Worm (Caenorhabditis elegans) whole organism, mixed stage, embryonic: ENCODE results near the gene Y24D9A.7.

Source experiments
- bed-3 ChIP-seq: fragments of 200-800 bp; sonication (Bioruptor generic); optimal IDR thresholded peaks from 3 replicates; lab custom pipeline; 2018; ENCODE audit warnings: mild to moderate bottlenecking, missing genetic modification characterization, moderate library complexity, missing compliant biosample characterization
- blmp-1 ChIP-seq: fragments of 150-350 bp; optimal IDR thresholded peaks from 2 replicates; lab custom pipeline; 2014; ENCODE audit warnings: missing biosample characterization, missing genetic modification characterization
- ceh-39 ChIP-seq: fragments of 150-350 bp; optimal IDR thresholded peaks from 2 replicates; lab custom pipeline; 2014; ENCODE audit warnings: missing biosample characterization, missing genetic modification characterization
- ceh-83 ChIP-seq: fragments of 200-800 bp; sonication (Bioruptor generic); optimal IDR thresholded peaks from 2 replicates; lab custom pipeline; 2018; ENCODE audit warnings: mild to moderate bottlenecking, missing genetic modification characterization, missing compliant biosample characterization
- ces-1 ChIP-seq: fragments of 150-350 bp; optimal IDR thresholded peaks from 2 replicates; lab custom pipeline; 2014; ENCODE audit warnings: missing biosample characterization, missing genetic modification reagents, missing genetic modification characterization
- cnd-1 ChIP-seq: fragments of 200-800 bp; sonication (Bioruptor generic); optimal IDR thresholded peaks from 2 replicates; lab custom pipeline; 2018; ENCODE audit warnings: mild to moderate bottlenecking, missing genetic modification characterization, missing compliant biosample characterization
- elt-3 ChIP-seq: fragments of 150-350 bp; optimal IDR thresholded peaks from 2 replicates; lab custom pipeline; 2014; ENCODE audit warnings: missing biosample characterization, missing genetic modification characterization
- flh-1 ChIP-seq: fragments of 200-800 bp; sonication (Bioruptor generic); optimal IDR thresholded peaks from 2 replicates; lab custom pipeline; 2018; ENCODE audit warnings: mild to moderate bottlenecking, missing genetic modification characterization, moderate library complexity, missing compliant biosample characterization
- ham-2 ChIP-seq: fragments of 200-800 bp; sonication (Bioruptor generic); optimal IDR thresholded peaks from 2 replicates; lab custom pipeline; 2018; ENCODE audit warnings: mild to moderate bottlenecking, missing genetic modification characterization, missing compliant biosample characterization
- hlh-1 ChIP-seq: fragments of 150-350 bp; optimal IDR thresholded peaks from 2 replicates; lab custom pipeline; 2014; ENCODE audit warnings: missing biosample characterization, missing genetic modification reagents, missing genetic modification characterization
- lin-13 ChIP-seq: fragments of 150-350 bp; optimal IDR thresholded peaks from 2 replicates; lab custom pipeline; 2014; ENCODE audit warnings: missing biosample characterization, missing genetic modification characterization
- lin-32 ChIP-seq: fragments of 200-800 bp; sonication (Bioruptor generic); optimal IDR thresholded peaks from 2 replicates; lab custom pipeline; 2018; ENCODE audit warnings: mild to moderate bottlenecking, missing genetic modification characterization, missing compliant biosample characterization
- lsy-2 ChIP-seq: fragments of 150-350 bp; optimal IDR thresholded peaks from 2 replicates; lab custom pipeline; 2014; ENCODE audit warnings: missing biosample characterization, missing genetic modification characterization
- mab-5 ChIP-seq: fragments of 150-350 bp; optimal IDR thresholded peaks from 2 replicates; lab custom pipeline; 2014; ENCODE audit warnings: missing biosample characterization, missing genetic modification characterization
- mep-1 ChIP-seq: fragments of 150-350 bp; optimal IDR thresholded peaks from 2 replicates; lab custom pipeline; 2017; ENCODE audit warnings: missing biosample characterization, missing genetic modification reagents, missing genetic modification characterization, inconsistent platforms
- mls-2 ChIP-seq: sonication (generic microtip); optimal IDR thresholded peaks from 2 replicates; lab custom pipeline; 2016; ENCODE audit warnings: mild to moderate bottlenecking, missing genetic modification characterization, moderate library complexity, missing compliant biosample characterization
- nhr-12 ChIP-seq: fragments of 150-350 bp; optimal IDR thresholded peaks from 2 replicates; lab custom pipeline; 2014; ENCODE audit warnings: missing biosample characterization, missing genetic modification characterization
- nhr-2 ChIP-seq: fragments of 150-350 bp; optimal IDR thresholded peaks from 2 replicates; lab custom pipeline; 2014; ENCODE audit warnings: missing biosample characterization, missing genetic modification characterization
- nhr-237 ChIP-seq: fragments of 150-350 bp; optimal IDR thresholded peaks from 2 replicates; lab custom pipeline; 2014; ENCODE audit warnings: missing biosample characterization, missing genetic modification characterization
- nhr-28 ChIP-seq: fragments of 150-350 bp; optimal IDR thresholded peaks from 2 replicates; lab custom pipeline; 2014; ENCODE audit warnings: missing biosample characterization, missing genetic modification characterization
- nhr-76 ChIP-seq: sonication (generic microtip); optimal IDR thresholded peaks from 2 replicates; lab custom pipeline; 2017; ENCODE audit warnings: missing biosample characterization, missing genetic modification characterization
- pha-4 ChIP-seq: fragments of 150-350 bp; optimal IDR thresholded peaks from 2 replicates; lab custom pipeline; 2018; ENCODE audit warnings: missing biosample characterization, missing genetic modification reagents, missing genetic modification characterization
- sem-2 ChIP-seq: fragments of 200-800 bp; sonication (Bioruptor generic); optimal IDR thresholded peaks from 2 replicates; lab custom pipeline; 2018; ENCODE audit warnings: mild to moderate bottlenecking, missing genetic modification characterization, missing compliant biosample characterization
- snpc-4 ChIP-seq: fragments of 150-350 bp; optimal IDR thresholded peaks from 2 replicates; lab custom pipeline; 2014; ENCODE audit warnings: missing biosample characterization, missing genetic modification characterization
- sptf-1 ChIP-seq: sonication (generic microtip); optimal IDR thresholded peaks from 2 replicates; lab custom pipeline; 2017; ENCODE audit warnings: mild to moderate bottlenecking, missing genetic modification characterization, moderate library complexity, missing compliant biosample characterization
- tbx-8 ChIP-seq: fragments of 200-800 bp; sonication (Bioruptor generic); optimal IDR thresholded peaks from 2 replicates; lab custom pipeline; 2018; ENCODE audit warnings: mild to moderate bottlenecking, missing genetic modification characterization, moderate library complexity, missing compliant biosample characterization
- unc-120 ChIP-seq: sonication (generic microtip); optimal IDR thresholded peaks from 2 replicates; lab custom pipeline; 2017; ENCODE audit warnings: missing genetic modification characterization, missing compliant biosample characterization; ENCODE audit not compliant: poor library complexity, severe bottlenecking
- unc-39 ChIP-seq: fragments of 150-350 bp; optimal IDR thresholded peaks from 2 replicates; lab custom pipeline; 2014; ENCODE audit warnings: missing biosample characterization, missing genetic modification characterization
- unc-62 ChIP-seq: fragments of 150-350 bp; optimal IDR thresholded peaks from 2 replicates; lab custom pipeline; 2014; ENCODE audit warnings: missing biosample characterization, missing genetic modification reagents, missing genetic modification characterization
- zip-8 ChIP-seq: fragments of 150-350 bp; optimal IDR thresholded peaks from 2 replicates; lab custom pipeline; 2014; ENCODE audit warnings: missing biosample characterization, missing genetic modification characterization
- ztf-11 ChIP-seq: fragments of 150-350 bp; optimal IDR thresholded peaks from 2 replicates; lab custom pipeline; 2014; ENCODE audit warnings: missing biosample characterization, missing genetic modification characterization

The Y24D9A.7 gene

DNA sequence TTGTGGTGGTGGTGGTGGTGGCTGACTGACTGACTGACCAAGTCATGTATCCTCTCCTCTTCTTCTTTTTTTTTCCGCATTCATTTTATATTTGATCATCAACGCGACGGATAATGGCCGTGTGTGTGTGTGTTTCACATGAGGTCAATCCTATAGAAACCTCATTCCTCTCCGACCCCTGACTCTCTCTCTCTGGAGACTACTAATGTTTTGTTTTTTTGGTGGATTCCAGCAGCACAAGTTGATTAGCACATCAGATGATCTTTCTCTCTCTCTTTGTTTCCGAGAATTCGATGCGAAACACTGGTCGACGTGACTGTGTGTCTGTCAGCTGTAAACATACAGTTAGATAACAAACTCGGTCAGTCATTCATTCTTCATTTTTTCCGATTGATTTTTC is at the start of gene Y24D9A.7:
Gene Y24D9A.7, minus strand, starts transcription at position 46 of the 400 bp plus-strand sequence.
- no peak for TF ChIP-seq mep-1 (tag; lab: Kevin White, UChicago)
- no peak for TF ChIP-seq ceh-83

DNA sequence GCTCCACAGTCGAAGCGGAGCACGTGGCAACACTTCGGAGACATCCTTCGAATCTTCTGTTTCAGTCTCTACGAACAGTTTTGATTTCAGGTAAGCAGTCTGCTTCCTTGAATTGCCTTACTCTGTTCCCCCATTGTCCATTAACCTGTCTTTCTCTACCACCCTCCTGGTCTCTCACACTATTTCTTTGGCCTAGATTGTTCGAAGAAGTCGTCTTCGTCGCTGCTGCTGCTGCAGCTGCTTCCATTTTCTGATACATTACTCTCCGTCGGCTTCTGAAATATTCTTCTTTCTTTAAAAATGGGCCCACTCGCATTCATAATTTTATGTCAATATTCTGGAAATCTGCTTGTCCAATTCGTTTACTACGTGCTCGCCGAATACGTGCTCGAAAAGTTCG is 46.6 kb upstream of the Y24D9A.7 start, which contains the start of gene R08C7.1:
Gene R08C7.1, plus strand, starts transcription at position 301 of the 400 bp plus-strand sequence.
- TF ChIP-seq bed-3 (GFP tag; lab: Kevin White, UChicago) (no peak), blmp-1 (no peak), nhr-237 (no peak), lin-13 (tag; lab: Kevin White, UChicago) (no peak), mab-5 (tag; lab: Kevin White, UChicago) (no peak), nhr-12 (tag; lab: Kevin White, UChicago) (no peak), pha-4 (tag; lab: Kevin White, UChicago) (no peak), nhr-76 (no peak), ceh-39 (tag; lab: Kevin White, UChicago) (no peak), zip-8 (tag; lab: Kevin White, UChicago) (no peak), mls-2 (tag; lab: Kevin White, UChicago) (no peak), sptf-1 (tag; lab: Kevin White, UChicago) (no peak), nhr-2 (tag; lab: Kevin White, UChicago) (no peak), hlh-1 (tag; lab: Kevin White, UChicago) (no peak), sem-2 (no peak), snpc-4 (tag; lab: Kevin White, UChicago) (no peak), unc-62 (GFP tag; lab: Kevin White, UChicago) (no peak)

DNA sequence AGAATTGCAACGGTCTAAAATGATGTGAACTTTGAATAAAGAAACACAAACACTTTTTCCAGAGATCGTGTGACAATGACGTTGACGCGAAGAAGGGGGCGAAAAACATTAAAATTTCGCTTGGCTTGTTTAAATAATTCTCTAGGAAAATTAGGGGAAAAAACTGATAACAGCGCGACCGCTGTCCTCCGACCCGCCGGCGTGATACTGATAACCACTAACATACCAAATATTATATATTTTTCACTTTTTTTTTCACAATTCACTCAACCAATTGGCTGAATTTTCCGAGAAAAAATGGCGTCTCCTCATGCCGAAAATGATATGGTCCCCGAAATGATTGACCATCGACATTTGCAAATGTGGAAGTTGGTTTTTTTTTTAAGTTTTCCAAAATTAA is 44.9 kb upstream of the Y24D9A.7 start:
- TF ChIP-seq nhr-2 (tag; lab: Kevin White, UChicago) (no peak), lsy-2 (no peak), nhr-237 (no peak), lin-13 (tag; lab: Kevin White, UChicago) (no peak), unc-39 (tag; lab: Kevin White, UChicago) (no peak), ztf-11 (no peak), mls-2 (tag; lab: Kevin White, UChicago) (no peak), elt-3 (tag; lab: Kevin White, UChicago) (no peak), tbx-8 (GFP tag; lab: Kevin White, UChicago) (no peak), bed-3 (GFP tag; lab: Kevin White, UChicago) (no peak), unc-120 (no peak), lin-32 (GFP tag; lab: Kevin White, UChicago) (no peak), nhr-76 (no peak), ceh-83 (no peak), snpc-4 (tag; lab: Kevin White, UChicago) (no peak), ces-1 (GFP tag; lab: Kevin White, UChicago) (no peak), blmp-1 (no peak), hlh-1 (tag; lab: Kevin White, UChicago) (no peak), flh-1 (GFP tag; lab: Kevin White, UChicago) (no peak)

DNA sequence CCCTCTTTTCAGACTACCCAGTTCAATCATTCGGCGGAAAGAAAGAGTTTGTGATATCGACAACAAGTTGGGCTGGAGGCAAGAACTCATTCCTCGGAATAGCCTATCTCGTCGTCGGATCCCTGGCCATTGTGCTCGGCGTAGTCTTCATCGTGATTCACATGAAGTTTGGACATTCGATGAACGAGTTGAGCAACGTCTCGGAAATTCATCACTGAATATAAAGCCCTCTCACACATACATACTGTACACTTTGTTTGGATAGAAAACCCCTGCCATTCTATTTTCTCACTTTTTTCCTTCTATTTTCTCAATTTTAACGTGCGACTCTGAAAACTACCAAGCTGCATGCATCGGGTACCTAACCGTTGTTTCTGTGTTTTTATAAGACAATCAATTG is 44.5 kb upstream of the Y24D9A.7 start, which contains the start of gene R08C7.12:
Gene R08C7.12, plus strand, starts transcription at position 301 of the 400 bp plus-strand sequence.
- TF ChIP-seq pha-4 (tag; lab: Kevin White, UChicago) (no peak), ham-2 (GFP tag; lab: Kevin White, UChicago) (no peak), flh-1 (GFP tag; lab: Kevin White, UChicago) (no peak), mep-1 (tag; lab: Kevin White, UChicago) (no peak), ceh-39 (tag; lab: Kevin White, UChicago) (no peak), elt-3 (tag; lab: Kevin White, UChicago) (no peak), lin-32 (GFP tag; lab: Kevin White, UChicago) (no peak), snpc-4 (tag; lab: Kevin White, UChicago) (no peak), ztf-11 (no peak), nhr-28 (tag; lab: Kevin White, UChicago) (no peak), nhr-76 (no peak)
- TF ChIP-seq, all 35 proteins: peak for 0

DNA sequence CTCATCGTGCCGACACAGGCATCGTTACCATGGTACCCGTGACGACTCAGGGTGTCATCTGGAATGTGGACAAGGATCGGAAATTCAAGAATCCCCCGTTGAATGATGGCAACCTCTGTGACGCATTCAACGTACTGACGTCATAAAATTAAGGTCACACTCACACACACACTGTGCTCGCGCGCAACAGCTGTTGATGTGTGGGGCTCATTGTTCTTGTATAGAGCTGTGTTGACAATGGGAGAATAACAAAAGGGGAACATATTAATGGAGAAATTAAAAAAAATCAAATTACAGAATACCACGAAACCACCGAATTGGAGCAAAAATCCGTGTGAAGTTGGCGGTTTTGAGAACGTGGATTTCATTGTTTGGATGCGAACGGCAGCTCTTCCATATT is 43.4 kb upstream of the Y24D9A.7 start:
- TF ChIP-seq cnd-1 (tag; lab: Kevin White, UChicago) (peak; percentile 89), mls-2 (tag; lab: Kevin White, UChicago) (no peak), zip-8 (tag; lab: Kevin White, UChicago) (peak; percentile 30), unc-39 (tag; lab: Kevin White, UChicago) (no peak), lin-32 (GFP tag; lab: Kevin White, UChicago) (peak; percentile 97), hlh-1 (tag; lab: Kevin White, UChicago) (peak; percentile 88), ces-1 (GFP tag; lab: Kevin White, UChicago) (peak; percentile 62)
